Fruit fly (Drosophila melanogaster): ENCODE measurements around the gene yata.

Gene yata

DNA sequence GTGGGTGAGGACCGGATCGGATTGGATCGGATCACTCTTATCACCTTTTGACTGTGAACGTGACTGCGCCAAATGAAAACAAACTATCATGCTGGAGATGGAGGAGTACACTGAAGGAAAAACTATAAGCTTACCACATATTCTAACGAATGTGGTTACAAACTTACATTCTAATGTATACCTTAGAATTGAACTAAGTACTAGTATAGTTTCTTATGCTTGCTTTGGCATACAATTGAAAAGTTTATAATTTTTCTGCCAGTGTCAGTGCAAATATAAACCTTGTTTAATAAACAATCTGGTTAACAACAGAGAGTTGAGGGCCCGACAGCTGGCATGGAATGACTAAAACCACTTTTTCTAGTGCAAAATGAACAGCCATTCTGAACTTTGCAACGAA, 31.5 kb upstream of the yata start:
- TF ChIP-seq Sin3A (optimal IDR thresholded peaks at IDR 0.05) (no peak), h (optimal IDR thresholded peaks at IDR 0.05) (no peak), ttk (optimal IDR thresholded peaks at IDR 0.05) (no peak), psq (optimal IDR thresholded peaks at IDR 0.05) (no peak), insv (optimal IDR thresholded peaks at IDR 0.05) (no peak), Myc (optimal IDR thresholded peaks at IDR 0.05) (no peak)

DNA sequence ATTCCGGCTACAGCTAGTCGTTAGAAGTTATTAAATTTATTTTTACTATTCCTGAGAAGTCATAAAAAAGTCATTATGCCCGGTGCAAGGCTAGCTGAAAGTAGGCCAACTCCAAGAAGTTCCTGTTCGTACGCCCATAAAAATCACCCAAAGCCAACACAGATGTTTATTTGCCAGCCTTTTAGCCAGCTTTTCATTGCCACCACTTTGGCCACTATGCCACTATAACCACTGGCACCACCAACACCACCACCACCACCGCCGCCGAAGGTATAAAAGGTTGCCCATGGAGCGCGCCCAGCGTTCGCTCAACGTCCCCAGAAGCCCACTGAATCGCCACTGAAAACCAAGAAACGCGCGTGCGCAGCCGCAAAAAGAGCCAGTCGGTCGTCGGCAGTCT, 30.7 kb upstream of the yata start, which contains the start of gene CG15506:
Gene CG15506 (plus strand): TSS at position 301 of the 400 bp plus-strand sequence.
- TF ChIP-seq insv (optimal IDR thresholded peaks at IDR 0.05) = no peak
- TF ChIP-seq Sin3A (optimal IDR thresholded peaks at IDR 0.05) = no peak
- no peak for TF ChIP-seq ttk (optimal IDR thresholded peaks at IDR 0.05)
- TF ChIP-seq Myc (optimal IDR thresholded peaks at IDR 0.05) = no peak
- TF ChIP-seq h (optimal IDR thresholded peaks at IDR 0.05) = no peak
- no peak for TF ChIP-seq psq (optimal IDR thresholded peaks at IDR 0.05)

DNA sequence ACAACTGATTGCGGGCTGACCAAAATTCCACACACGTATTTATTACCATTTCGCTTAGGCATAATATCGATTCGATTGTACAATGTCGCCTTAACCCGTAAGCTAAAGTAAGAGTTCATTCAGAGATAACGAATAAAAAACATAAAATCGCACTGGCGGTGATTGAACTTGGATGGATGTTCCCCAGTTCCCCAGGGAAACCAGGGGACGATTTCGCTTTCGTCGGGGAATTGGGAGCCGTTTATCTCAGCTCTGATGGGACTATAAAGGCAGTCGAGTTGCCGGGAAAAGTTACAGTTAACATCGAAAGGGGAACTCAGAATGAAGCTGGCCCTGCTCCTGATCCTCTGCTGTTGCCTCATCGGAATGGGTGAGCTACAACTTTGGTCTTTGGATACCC, 26.8 kb upstream of the yata start, which contains the start of gene CG34296:
Gene CG34296 (plus strand): TSS at position 301 of the 400 bp plus-strand sequence.
- no peak for TF ChIP-seq h (optimal IDR thresholded peaks at IDR 0.05)
- TF ChIP-seq insv (optimal IDR thresholded peaks at IDR 0.05) = no peak
- TF ChIP-seq Sin3A (optimal IDR thresholded peaks at IDR 0.05) = no peak
- TF ChIP-seq Myc (optimal IDR thresholded peaks at IDR 0.05) = no peak
- TF ChIP-seq ttk (optimal IDR thresholded peaks at IDR 0.05) = no peak
- TF ChIP-seq psq (optimal IDR thresholded peaks at IDR 0.05) = no peak

DNA sequence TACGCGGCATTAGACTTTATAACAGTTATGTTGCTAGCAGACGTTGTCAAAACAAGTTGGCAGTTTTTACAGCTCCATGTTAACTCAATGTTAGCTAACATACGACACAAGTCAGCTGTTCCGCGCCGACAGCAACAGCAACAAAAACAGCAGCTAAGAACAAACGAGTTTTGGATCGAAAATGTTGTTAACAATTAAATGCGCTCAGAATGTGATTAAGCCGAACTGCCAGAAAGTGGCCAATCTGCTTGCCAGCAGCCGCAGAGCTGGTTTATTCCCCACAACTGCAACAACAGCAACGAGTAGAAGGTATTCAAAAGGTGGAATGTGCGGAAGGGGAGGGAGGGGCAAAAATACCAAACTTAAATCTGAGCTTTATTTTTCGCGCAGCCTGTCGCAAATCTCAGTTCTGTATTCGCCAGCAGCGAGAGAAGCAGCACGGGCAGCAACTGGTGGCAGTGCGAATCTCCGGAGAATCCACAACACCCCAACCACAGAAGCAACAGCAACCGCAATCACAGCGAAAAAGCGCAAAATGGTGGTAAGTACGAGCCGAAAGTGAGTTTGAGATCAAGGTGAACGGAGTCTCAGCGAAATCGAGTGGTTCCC, 25.9 kb upstream of the yata start, which contains the start of gene Pcd:
Gene Pcd (plus strand): TSS at position 116 of the 609 bp plus-strand sequence.
- TF ChIP-seq psq (optimal IDR thresholded peaks at IDR 0.05) = no peak
- TF ChIP-seq Sin3A (optimal IDR thresholded peaks at IDR 0.05) = no peak
- no peak for TF ChIP-seq h (optimal IDR thresholded peaks at IDR 0.05)
- TF ChIP-seq insv (optimal IDR thresholded peaks at IDR 0.05) = no peak
- no peak for TF ChIP-seq Myc (optimal IDR thresholded peaks at IDR 0.05)
- TF ChIP-seq ttk (optimal IDR thresholded peaks at IDR 0.05) = no peak

DNA sequence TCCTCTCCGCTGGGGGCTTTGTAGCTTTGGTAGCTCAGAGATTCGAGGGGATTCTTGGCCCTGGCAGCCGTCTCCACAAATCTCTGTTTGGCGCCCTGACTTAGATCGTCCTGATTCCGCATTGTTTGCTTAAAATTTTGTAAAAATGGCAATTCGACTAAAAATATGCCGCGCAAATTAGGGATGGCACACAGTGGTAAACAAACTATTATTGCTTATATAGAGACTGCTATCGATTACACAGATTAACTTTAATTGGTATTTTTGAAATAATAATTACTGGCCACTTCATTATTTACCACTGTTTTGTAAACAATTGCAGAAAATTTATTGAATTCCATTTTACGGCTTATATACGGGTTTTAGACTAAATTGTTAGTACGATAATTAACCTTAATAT, 24.3 kb upstream of the yata start, which contains the start of the genes Naa40 and CG18731:
Gene Naa40 (minus strand): TSS at position 206 of the 400 bp plus-strand sequence.
Gene CG18731 (plus strand): TSS at position 283 of the 400 bp plus-strand sequence.
- no peak for TF ChIP-seq Sin3A (optimal IDR thresholded peaks at IDR 0.05)
- TF ChIP-seq psq (optimal IDR thresholded peaks at IDR 0.05) = no peak
- TF ChIP-seq Myc (optimal IDR thresholded peaks at IDR 0.05) = no peak
- no peak for TF ChIP-seq insv (optimal IDR thresholded peaks at IDR 0.05)
- TF ChIP-seq ttk (optimal IDR thresholded peaks at IDR 0.05) = no peak
- no peak for TF ChIP-seq h (optimal IDR thresholded peaks at IDR 0.05)

- TF ChIP-seq h (optimal IDR thresholded peaks at IDR 0.05) = no peak
- no peak for TF ChIP-seq Sin3A (optimal IDR thresholded peaks at IDR 0.05)
- TF ChIP-seq psq (optimal IDR thresholded peaks at IDR 0.05) = no peak
- TF ChIP-seq insv (optimal IDR thresholded peaks at IDR 0.05) = no peak
- no peak for TF ChIP-seq Myc (optimal IDR thresholded peaks at IDR 0.05)
Measured at dm6 chr3R:29725577-29726240, 23.3 kb upstream of the yata start, which contains the start of gene Kul. Gene Kul, plus strand, starts transcription at chr3R:29725830.

- TF ChIP-seq insv (optimal IDR thresholded peaks at IDR 0.05) = no peak
Measured at dm6 chr3R:29726277-29726676, 22.7 kb upstream of the yata start.

DNA sequence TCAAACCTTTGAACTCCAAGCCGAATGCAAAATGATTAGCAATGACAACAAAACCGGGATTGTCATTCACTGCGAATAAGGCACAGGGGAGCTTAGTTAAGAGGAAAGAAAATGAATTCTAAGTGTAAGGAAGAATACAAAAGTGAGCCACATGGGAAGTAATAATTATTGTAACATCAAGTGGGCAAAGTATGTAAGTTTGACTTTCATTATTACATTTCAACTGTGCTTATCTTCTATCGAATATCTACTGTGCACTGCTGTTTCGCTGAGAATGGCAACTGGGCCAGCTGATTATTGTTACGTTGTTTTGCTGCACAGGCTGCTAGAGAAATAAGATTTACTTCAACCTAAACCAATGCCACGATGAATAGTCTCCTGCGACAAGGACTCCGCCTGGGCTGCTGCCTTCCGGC, 12.3 kb upstream of the yata start, which contains the start of the genes CG7601 and CIA30:
Gene CG7601 (minus strand): TSS at position 68 of the 416 bp plus-strand sequence.
Gene CIA30 (plus strand): TSS at position 288 of the 416 bp plus-strand sequence.
- TF ChIP-seq ttk (optimal IDR thresholded peaks at IDR 0.05) = no peak
- TF ChIP-seq insv (optimal IDR thresholded peaks at IDR 0.05) = no peak
- TF ChIP-seq Myc (optimal IDR thresholded peaks at IDR 0.05) = no peak
- no peak for TF ChIP-seq h (optimal IDR thresholded peaks at IDR 0.05)
- TF ChIP-seq Sin3A (optimal IDR thresholded peaks at IDR 0.05) = no peak
- no peak for TF ChIP-seq psq (optimal IDR thresholded peaks at IDR 0.05)

dm6 chr3R:29737891-29738290, 11.1 kb upstream of the yata start, which contains the start of gene Gnpnat:
Gene Gnpnat, plus strand, starts transcription at chr3R:29738275.
- TF ChIP-seq h (optimal IDR thresholded peaks at IDR 0.05) (no peak), psq (optimal IDR thresholded peaks at IDR 0.05) (peak; percentile 14), insv (optimal IDR thresholded peaks at IDR 0.05) (no peak)

- TF ChIP-seq psq (optimal IDR thresholded peaks at IDR 0.05) (no peak), h (optimal IDR thresholded peaks at IDR 0.05) (no peak), Myc (optimal IDR thresholded peaks at IDR 0.05) (no peak)
Measured at dm6 chr3R:29740078-29740477, 8.9 kb upstream of the yata start.

DNA sequence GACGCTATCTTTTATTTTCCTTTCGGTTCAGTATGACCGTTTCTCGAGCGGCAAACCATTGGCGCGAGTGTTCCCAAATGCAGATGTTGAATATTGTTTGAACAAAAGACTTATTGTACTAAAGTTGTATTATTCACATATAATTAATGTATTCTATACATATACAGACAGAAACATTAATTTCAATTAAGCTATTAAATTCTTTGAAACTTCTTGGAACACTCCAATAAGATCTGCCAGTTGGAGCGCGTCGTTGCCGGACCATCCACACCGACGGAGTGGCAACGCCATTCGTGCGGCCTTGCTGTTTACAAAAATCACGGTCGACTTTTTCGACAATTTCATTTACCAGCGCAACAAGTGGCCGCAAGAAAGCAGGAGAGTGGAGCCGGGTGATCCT, 4.0 kb upstream of the yata start, which contains the start of the genes Wdr24 and IntS11:
Gene Wdr24 (minus strand): TSS at position 37 of the 400 bp plus-strand sequence.
Gene IntS11 (plus strand): TSS at position 282 of the 400 bp plus-strand sequence.
- no peak for TF ChIP-seq Sin3A (optimal IDR thresholded peaks at IDR 0.05)
- TF ChIP-seq Myc (optimal IDR thresholded peaks at IDR 0.05) = no peak

dm6 chr3R:29749304-29750066, 466 bp downstream of the yata start:
- no peak for TF ChIP-seq ttk (optimal IDR thresholded peaks at IDR 0.05)
- no peak for TF ChIP-seq insv (optimal IDR thresholded peaks at IDR 0.05)
- no peak for TF ChIP-seq psq (optimal IDR thresholded peaks at IDR 0.05)
- no peak for TF ChIP-seq Myc (optimal IDR thresholded peaks at IDR 0.05)
- TF ChIP-seq h (optimal IDR thresholded peaks at IDR 0.05) = no peak
- no peak for TF ChIP-seq Sin3A (optimal IDR thresholded peaks at IDR 0.05)
